Worm (Caenorhabditis elegans) whole organism, mixed stage, embryonic: Measurements from ENCODE around the gene R04B5.7.

Experiments used
- M03D4.4 ChIP-seq: sonication (generic microtip); optimal IDR thresholded peaks from 2 replicates; lab custom pipeline; 2017; ENCODE audit warnings: mild to moderate bottlenecking, missing genetic modification characterization, missing compliant biosample characterization
- blmp-1 ChIP-seq: fragments of 150-350 bp; optimal IDR thresholded peaks from 2 replicates; lab custom pipeline; 2014; ENCODE audit warnings: missing biosample characterization, missing genetic modification characterization
- ceh-39 ChIP-seq: fragments of 150-350 bp; optimal IDR thresholded peaks from 2 replicates; lab custom pipeline; 2014; ENCODE audit warnings: missing biosample characterization, missing genetic modification characterization
- ceh-43 ChIP-seq: fragments of 200-800 bp; sonication (Bioruptor generic); optimal IDR thresholded peaks from 2 replicates; lab custom pipeline; 2018; ENCODE audit warnings: mild to moderate bottlenecking, missing genetic modification characterization, moderate library complexity, missing compliant biosample characterization
- ceh-83 ChIP-seq: fragments of 200-800 bp; sonication (Bioruptor generic); optimal IDR thresholded peaks from 2 replicates; lab custom pipeline; 2018; ENCODE audit warnings: mild to moderate bottlenecking, missing genetic modification characterization, missing compliant biosample characterization
- ces-1 ChIP-seq: fragments of 150-350 bp; optimal IDR thresholded peaks from 2 replicates; lab custom pipeline; 2014; ENCODE audit warnings: missing biosample characterization, missing genetic modification reagents, missing genetic modification characterization
- cnd-1 ChIP-seq: fragments of 200-800 bp; sonication (Bioruptor generic); optimal IDR thresholded peaks from 2 replicates; lab custom pipeline; 2018; ENCODE audit warnings: mild to moderate bottlenecking, missing genetic modification characterization, missing compliant biosample characterization
- elt-1 ChIP-seq: sonication (generic microtip); optimal IDR thresholded peaks from 2 replicates; lab custom pipeline; 2017; ENCODE audit warnings: missing genetic modification characterization, mild to moderate bottlenecking, missing compliant biosample characterization, antibody characterized with exemption, moderate library complexity, borderline replicate concordance; ENCODE audit not compliant: insufficient read depth
- elt-3 ChIP-seq: fragments of 150-350 bp; optimal IDR thresholded peaks from 2 replicates; lab custom pipeline; 2014; ENCODE audit warnings: missing biosample characterization, missing genetic modification characterization
- flh-1 ChIP-seq: fragments of 200-800 bp; sonication (Bioruptor generic); optimal IDR thresholded peaks from 2 replicates; lab custom pipeline; 2018; ENCODE audit warnings: mild to moderate bottlenecking, missing genetic modification characterization, moderate library complexity, missing compliant biosample characterization
- hlh-1 ChIP-seq: fragments of 150-350 bp; optimal IDR thresholded peaks from 2 replicates; lab custom pipeline; 2014; ENCODE audit warnings: missing biosample characterization, missing genetic modification reagents, missing genetic modification characterization
- lin-13 ChIP-seq: fragments of 150-350 bp; optimal IDR thresholded peaks from 2 replicates; lab custom pipeline; 2014; ENCODE audit warnings: missing biosample characterization, missing genetic modification characterization
- lin-32 ChIP-seq: fragments of 200-800 bp; sonication (Bioruptor generic); optimal IDR thresholded peaks from 2 replicates; lab custom pipeline; 2018; ENCODE audit warnings: mild to moderate bottlenecking, missing genetic modification characterization, missing compliant biosample characterization
- lsy-2 ChIP-seq: fragments of 150-350 bp; optimal IDR thresholded peaks from 2 replicates; lab custom pipeline; 2014; ENCODE audit warnings: missing biosample characterization, missing genetic modification characterization
- mab-5 ChIP-seq: fragments of 150-350 bp; optimal IDR thresholded peaks from 2 replicates; lab custom pipeline; 2014; ENCODE audit warnings: missing biosample characterization, missing genetic modification characterization
- mls-2 ChIP-seq: sonication (generic microtip); optimal IDR thresholded peaks from 2 replicates; lab custom pipeline; 2016; ENCODE audit warnings: mild to moderate bottlenecking, missing genetic modification characterization, moderate library complexity, missing compliant biosample characterization
- nhr-12 ChIP-seq: fragments of 150-350 bp; optimal IDR thresholded peaks from 2 replicates; lab custom pipeline; 2014; ENCODE audit warnings: missing biosample characterization, missing genetic modification characterization
- nhr-2 ChIP-seq: fragments of 150-350 bp; optimal IDR thresholded peaks from 2 replicates; lab custom pipeline; 2014; ENCODE audit warnings: missing biosample characterization, missing genetic modification characterization
- nhr-237 ChIP-seq: fragments of 150-350 bp; optimal IDR thresholded peaks from 2 replicates; lab custom pipeline; 2014; ENCODE audit warnings: missing biosample characterization, missing genetic modification characterization
- nhr-76 ChIP-seq: sonication (generic microtip); optimal IDR thresholded peaks from 2 replicates; lab custom pipeline; 2017; ENCODE audit warnings: missing biosample characterization, missing genetic modification characterization
- pha-4 ChIP-seq: fragments of 150-350 bp; optimal IDR thresholded peaks from 2 replicates; lab custom pipeline; 2018; ENCODE audit warnings: missing biosample characterization, missing genetic modification reagents, missing genetic modification characterization
- sem-2 ChIP-seq: fragments of 200-800 bp; sonication (Bioruptor generic); optimal IDR thresholded peaks from 2 replicates; lab custom pipeline; 2018; ENCODE audit warnings: mild to moderate bottlenecking, missing genetic modification characterization, missing compliant biosample characterization
- tbx-8 ChIP-seq: fragments of 200-800 bp; sonication (Bioruptor generic); optimal IDR thresholded peaks from 2 replicates; lab custom pipeline; 2018; ENCODE audit warnings: mild to moderate bottlenecking, missing genetic modification characterization, moderate library complexity, missing compliant biosample characterization
- unc-120 ChIP-seq: sonication (generic microtip); optimal IDR thresholded peaks from 2 replicates; lab custom pipeline; 2017; ENCODE audit warnings: missing genetic modification characterization, missing compliant biosample characterization; ENCODE audit not compliant: poor library complexity, severe bottlenecking
- unc-39 ChIP-seq: fragments of 150-350 bp; optimal IDR thresholded peaks from 2 replicates; lab custom pipeline; 2014; ENCODE audit warnings: missing biosample characterization, missing genetic modification characterization
- unc-62 ChIP-seq: fragments of 150-350 bp; optimal IDR thresholded peaks from 2 replicates; lab custom pipeline; 2014; ENCODE audit warnings: missing biosample characterization, missing genetic modification reagents, missing genetic modification characterization
- zip-8 ChIP-seq: fragments of 150-350 bp; optimal IDR thresholded peaks from 2 replicates; lab custom pipeline; 2014; ENCODE audit warnings: missing biosample characterization, missing genetic modification characterization
- ztf-11 ChIP-seq: fragments of 150-350 bp; optimal IDR thresholded peaks from 2 replicates; lab custom pipeline; 2014; ENCODE audit warnings: missing biosample characterization, missing genetic modification characterization

Gene R04B5.7

DNA sequence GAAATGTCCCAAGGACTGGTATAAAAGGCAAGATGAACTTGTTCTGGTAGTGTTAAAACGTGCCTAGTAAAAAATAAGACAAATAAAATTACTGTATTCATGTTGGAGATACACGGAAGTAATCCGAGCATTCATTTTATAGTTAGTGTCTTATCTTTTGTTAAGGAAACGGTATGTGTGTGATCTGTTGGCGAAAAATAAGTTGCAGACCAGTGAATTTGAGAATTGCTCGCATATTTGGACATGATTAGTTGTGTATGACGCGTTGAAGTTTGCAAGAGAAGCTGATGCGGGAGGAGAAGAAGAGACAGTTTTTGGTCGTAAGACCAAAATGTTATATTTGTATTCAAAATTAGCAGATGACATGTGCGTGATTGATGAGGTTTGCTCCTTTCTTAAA is 11.6 kb upstream of the R04B5.7 start, which contains the start of gene C08B6.14:
Gene C08B6.14 (minus strand): TSS at position 101 of the 400 bp plus-strand sequence.
- TF ChIP-seq zip-8 (tag; lab: Kevin White, UChicago) (no peak), mls-2 (tag; lab: Kevin White, UChicago) (no peak), ceh-39 (tag; lab: Kevin White, UChicago) (no peak), ceh-43 (GFP tag; lab: Kevin White, UChicago) (no peak), nhr-76 (tag; lab: Kevin White, UChicago) (no peak), mab-5 (tag; lab: Kevin White, UChicago) (no peak), lin-32 (GFP tag; lab: Kevin White, UChicago) (no peak), nhr-2 (tag; lab: Kevin White, UChicago) (no peak), cnd-1 (tag; lab: Kevin White, UChicago) (no peak), flh-1 (GFP tag; lab: Kevin White, UChicago) (no peak), lin-13 (tag; lab: Kevin White, UChicago) (no peak), ceh-83 (GFP tag; lab: Kevin White, UChicago) (no peak), nhr-237 (tag; lab: Kevin White, UChicago) (no peak), unc-120 (tag; lab: Kevin White, UChicago) (no peak), elt-1 (tag; lab: Kevin White, UChicago) (no peak), ztf-11 (tag; lab: Kevin White, UChicago) (no peak), blmp-1 (no peak), unc-39 (tag; lab: Kevin White, UChicago) (no peak), hlh-1 (tag; lab: Kevin White, UChicago) (no peak), ces-1 (GFP tag; lab: Kevin White, UChicago) (no peak)

DNA sequence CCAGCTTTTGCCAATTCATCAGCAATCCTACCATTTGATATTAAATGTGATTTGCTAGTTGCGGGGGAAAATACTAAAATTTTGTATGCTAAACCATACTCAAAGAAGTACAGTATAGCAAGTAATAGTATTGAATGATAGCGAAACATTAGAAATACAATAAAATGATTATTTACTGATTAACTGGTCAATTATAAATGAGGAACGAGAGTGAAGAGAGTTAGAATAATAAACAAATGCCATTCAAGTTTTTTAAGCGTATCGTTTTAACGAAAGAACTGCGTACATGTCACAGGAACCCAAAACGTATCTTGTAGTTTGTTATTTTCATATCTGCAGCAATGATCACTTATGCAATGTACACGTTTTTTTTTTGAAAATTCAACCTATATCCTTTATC is 8.1 kb upstream of the R04B5.7 start, which contains the start of gene ugt-47:
Gene ugt-47 (minus strand): TSS at position 169 of the 400 bp plus-strand sequence.
- TF ChIP-seq tbx-8 (GFP tag; lab: Kevin White, UChicago) (no peak), ceh-83 (GFP tag; lab: Kevin White, UChicago) (no peak), ceh-43 (GFP tag; lab: Kevin White, UChicago) (no peak)

DNA sequence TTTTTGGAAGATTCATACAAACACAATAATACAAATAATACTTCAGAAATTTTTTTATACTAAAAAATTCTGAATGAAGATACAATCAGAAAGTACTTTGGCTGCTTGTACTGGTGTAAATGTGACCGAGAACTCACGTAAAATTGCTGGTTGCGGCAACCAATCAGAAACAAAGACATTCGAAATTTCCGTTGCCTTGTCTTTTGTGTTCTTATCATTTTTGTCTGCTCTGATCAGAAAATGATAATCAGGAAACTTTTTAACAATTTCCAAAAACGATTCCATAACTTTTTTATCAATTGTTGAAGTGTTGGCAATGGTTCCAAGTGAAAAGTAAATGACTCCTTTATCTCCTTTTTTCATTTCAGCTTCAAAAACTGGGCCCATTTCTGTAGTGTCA is 6.6 kb upstream of the R04B5.7 start:
- TF ChIP-seq sem-2 (GFP tag; lab: Kevin White, UChicago) (no peak), unc-120 (tag; lab: Kevin White, UChicago) (no peak), nhr-12 (tag; lab: Kevin White, UChicago) (no peak), lin-32 (GFP tag; lab: Kevin White, UChicago) (no peak), nhr-237 (tag; lab: Kevin White, UChicago) (no peak), hlh-1 (tag; lab: Kevin White, UChicago) (no peak), nhr-76 (tag; lab: Kevin White, UChicago) (no peak), nhr-2 (tag; lab: Kevin White, UChicago) (no peak), tbx-8 (GFP tag; lab: Kevin White, UChicago) (no peak), unc-62 (GFP tag; lab: Kevin White, UChicago) (no peak)

DNA sequence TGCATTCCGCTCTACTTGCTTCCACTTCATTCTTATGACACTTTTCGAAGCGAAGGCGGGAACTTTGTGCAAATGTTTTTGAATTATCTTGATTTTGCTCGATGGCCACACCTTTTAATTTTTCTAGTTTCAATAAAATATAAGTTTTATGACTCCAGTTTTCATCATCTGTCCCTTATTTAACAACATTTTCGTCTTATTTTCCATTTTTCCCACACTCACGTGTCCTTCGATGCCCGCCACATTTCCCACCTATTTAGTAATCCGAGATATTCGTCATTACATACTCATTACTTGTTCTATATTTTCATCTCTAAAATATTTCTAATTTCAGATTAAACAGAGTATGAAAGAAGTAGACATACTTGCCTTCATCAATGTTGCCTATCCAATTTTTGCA is 4.0 kb upstream of the R04B5.7 start, which contains the start of gene srd-49:
Gene srd-49 (plus strand): TSS at position 301 of the 400 bp plus-strand sequence.
- TF ChIP-seq lsy-2 (tag; lab: Kevin White, UChicago) (no peak), nhr-76 (tag; lab: Kevin White, UChicago) (no peak)

DNA sequence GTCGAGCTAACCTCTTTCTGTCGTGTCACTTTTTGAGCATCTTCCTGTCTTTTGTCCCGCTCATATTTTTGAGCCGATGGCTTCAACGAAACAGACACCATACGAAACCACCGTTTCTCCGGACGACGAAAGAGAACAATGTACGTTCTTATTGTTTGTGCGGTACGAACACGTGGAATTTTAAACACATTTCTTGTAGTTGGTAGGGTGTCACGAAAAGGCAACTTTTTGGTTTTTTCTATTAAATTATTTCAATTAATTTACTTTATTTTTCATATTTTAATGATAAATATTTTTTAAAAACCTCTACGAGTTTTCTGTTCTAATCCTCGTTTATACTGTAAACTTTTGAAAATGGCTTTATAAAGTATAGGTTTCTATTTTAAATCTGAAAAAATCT is 791 bp upstream of the R04B5.7 start, which contains the start of gene R04B5.11:
Gene R04B5.11 (minus strand): TSS at position 101 of the 400 bp plus-strand sequence.
- TF ChIP-seq pha-4 (tag; lab: Kevin White, UChicago) (no peak), hlh-1 (tag; lab: Kevin White, UChicago) (no peak), elt-1 (tag; lab: Kevin White, UChicago) (no peak), nhr-76 (tag; lab: Kevin White, UChicago) (no peak)

DNA sequence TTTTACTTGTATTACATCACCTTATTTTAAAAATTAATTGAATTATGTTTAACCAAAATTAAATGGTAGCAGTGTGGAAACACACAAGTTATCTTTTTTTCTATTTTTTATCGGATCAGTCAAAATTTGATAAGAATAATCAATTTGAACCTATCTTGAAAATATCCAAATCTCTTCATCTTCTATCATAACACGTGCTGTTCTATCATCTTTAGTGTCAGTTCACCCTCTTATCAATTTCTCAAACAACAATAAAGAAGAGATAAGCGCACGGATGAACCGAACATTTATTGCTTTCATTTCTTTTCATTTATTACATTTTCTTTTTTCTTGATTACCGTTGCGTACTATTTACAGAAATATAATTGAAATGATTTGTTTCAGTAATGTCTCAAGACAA is 3.3 kb downstream of the R04B5.7 start, which contains the start of gene R04B5.5:
Gene R04B5.5 (plus strand): TSS at position 378 of the 400 bp plus-strand sequence.
- no peak for TF ChIP-seq M03D4.4 (tag; lab: Kevin White, UChicago)
- TF ChIP-seq unc-62 (GFP tag; lab: Kevin White, UChicago): peak; percentile 62
- TF ChIP-seq elt-1 (tag; lab: Kevin White, UChicago): peak; percentile 30
- TF ChIP-seq blmp-1: no peak
- no peak for TF ChIP-seq lsy-2 (tag; lab: Kevin White, UChicago)
- TF ChIP-seq elt-3 (tag; lab: Kevin White, UChicago): peak; percentile 86
- TF ChIP-seq nhr-2 (tag; lab: Kevin White, UChicago): no peak
